Worm (Caenorhabditis elegans): ENCODE results near the gene lips-11.

DNA sequence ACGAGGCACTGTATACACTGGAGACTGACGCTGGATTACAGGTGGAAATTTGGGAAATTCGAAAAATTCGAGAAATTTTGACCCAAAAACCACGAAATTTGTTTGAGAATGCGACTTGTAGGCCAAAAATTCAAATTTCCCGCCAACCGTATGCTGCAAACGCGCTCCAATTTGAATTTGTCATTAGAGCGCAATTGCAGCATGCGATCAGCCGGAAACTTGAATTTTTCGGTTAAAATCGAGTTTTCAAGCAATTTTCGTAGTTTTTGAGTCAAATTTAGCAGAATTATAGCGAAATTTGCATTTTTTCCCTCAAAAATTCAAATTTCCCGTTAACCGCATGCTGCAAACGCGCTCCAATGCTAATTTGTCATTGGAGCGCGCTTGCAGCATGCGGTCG, 19.4 kb upstream of the lips-11 start:
- TF ChIP-seq pha-4 (GFP tag; IDR thresholded peaks at IDR 0.05) = no peak
- TF ChIP-seq pha-4 (tag; optimal IDR thresholded peaks at IDR 0.05) = no peak
- no peak for TF ChIP-seq nhr-237 (tag; optimal IDR thresholded peaks at IDR 0.05)
- no peak for TF ChIP-seq unc-130 (GFP tag; optimal IDR thresholded peaks at IDR 0.05)
- TF ChIP-seq snpc-4 (tag; optimal IDR thresholded peaks at IDR 0.05) = no peak
- no peak for TF ChIP-seq nhr-28 (tag; optimal IDR thresholded peaks at IDR 0.05)
- no peak for TF ChIP-seq ztf-11 (tag; optimal IDR thresholded peaks at IDR 0.05)
- TF ChIP-seq unc-62 (GFP tag; optimal IDR thresholded peaks at IDR 0.05 in 1 of 2) = no peak
- no peak for TF ChIP-seq unc-62 (tag; optimal IDR thresholded peaks at IDR 0.05)
- no peak for TF ChIP-seq mxl-3 (GFP tag; optimal IDR thresholded peaks at IDR 0.05)
- TF ChIP-seq Y48G9A.11 (GFP tag; IDR thresholded peaks at IDR 0.05) = no peak
- no peak for TF ChIP-seq skn-1 (tag; optimal IDR thresholded peaks at IDR 0.05)
- no peak for TF ChIP-seq R02D3.7 (tag; optimal IDR thresholded peaks at IDR 0.05)
- no peak for TF ChIP-seq mdl-1 (tag; optimal IDR thresholded peaks at IDR 0.05)
- no peak for TF ChIP-seq mes-2 (tag; optimal IDR thresholded peaks at IDR 0.05; ENCODE audit: poor library complexity, severe bottlenecking)
